Fruit fly (Drosophila melanogaster) whole organism, pupa: ENCODE data around the gene CG14817.

Experiments
- CG34367 ChIP-seq: fragments of 200-800 bp; sonication (Bioruptor generic); optimal IDR thresholded peaks from 2 replicates; lab custom pipeline; 2018; ENCODE audit warnings: missing biosample characterization, mild to moderate bottlenecking, missing genetic modification characterization
- CG4496 ChIP-seq: fragments of 200-800 bp; sonication (Bioruptor generic); IDR thresholded peaks from 3 replicates; pipeline ENCODE4 v1.3.6; 2022; ENCODE audit warnings: missing biosample characterization, missing genetic modification characterization
- CG8159 ChIP-seq: fragments of 200-800 bp; sonication (Bioruptor generic); optimal IDR thresholded peaks from 3 replicates; lab custom pipeline; 2018; ENCODE audit warnings: missing biosample characterization, mild to moderate bottlenecking, missing genetic modification characterization, moderate library complexity
- EcR ChIP-seq: fragments of 200-800 bp; sonication (Bioruptor generic); optimal IDR thresholded peaks from 3 replicates; lab custom pipeline; 2019; ENCODE audit warnings: missing biosample characterization, missing genetic modification characterization, mild to moderate bottlenecking, moderate library complexity, missing genetic modification reagents
- gl ChIP-seq: fragments of 200-800 bp; sonication (Bioruptor generic); optimal IDR thresholded peaks from 2 replicates; lab custom pipeline; 2018; ENCODE audit warnings: missing biosample characterization, mild to moderate bottlenecking, missing genetic modification characterization
- rn ChIP-seq: fragments of 200-800 bp; sonication (Bioruptor generic); IDR thresholded peaks from 2 replicates; pipeline ENCODE4 v1.3.6; 2022; ENCODE audit warnings: missing biosample characterization, missing genetic modification characterization

DNA sequence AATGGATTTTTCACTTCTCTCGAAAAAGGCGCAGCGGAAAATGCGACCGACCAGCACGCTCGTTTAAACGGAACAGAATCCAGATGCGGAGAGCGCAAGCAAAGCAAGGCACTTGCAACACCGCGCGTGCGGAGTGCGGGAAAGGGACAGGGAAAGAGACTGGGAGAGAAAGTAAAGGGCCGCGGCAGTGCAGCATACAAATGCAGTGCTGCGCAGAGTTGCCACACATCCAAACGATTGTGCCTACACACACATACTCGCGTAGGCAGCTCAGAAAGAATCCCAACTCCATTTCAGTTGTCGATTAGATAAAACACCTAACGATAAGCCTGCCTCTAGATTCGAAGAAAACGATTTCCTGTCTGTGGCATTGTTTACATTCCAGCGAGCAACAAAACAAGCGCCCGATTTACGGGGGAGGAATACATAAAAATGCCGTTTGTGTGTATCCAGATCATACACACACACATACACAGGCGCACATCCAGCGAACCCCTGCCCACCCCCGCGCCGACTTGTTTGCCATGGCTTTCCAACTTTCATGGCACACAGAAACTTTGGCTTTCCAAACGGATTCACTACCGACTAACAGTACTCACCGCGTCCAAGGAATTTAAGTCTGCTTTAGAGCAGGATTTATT, 22.5 kb upstream of the CG14817 start:
- TF ChIP-seq CG34367 (tag; lab: Kevin White, UChicago) (no peak), CG4496 (no peak), rn (no peak), EcR (no peak), gl (tag; lab: Kevin White, UChicago) (no peak), CG8159 (no peak)
